Worm (Caenorhabditis elegans): Measurements from ENCODE around the gene str-190.

DNA sequence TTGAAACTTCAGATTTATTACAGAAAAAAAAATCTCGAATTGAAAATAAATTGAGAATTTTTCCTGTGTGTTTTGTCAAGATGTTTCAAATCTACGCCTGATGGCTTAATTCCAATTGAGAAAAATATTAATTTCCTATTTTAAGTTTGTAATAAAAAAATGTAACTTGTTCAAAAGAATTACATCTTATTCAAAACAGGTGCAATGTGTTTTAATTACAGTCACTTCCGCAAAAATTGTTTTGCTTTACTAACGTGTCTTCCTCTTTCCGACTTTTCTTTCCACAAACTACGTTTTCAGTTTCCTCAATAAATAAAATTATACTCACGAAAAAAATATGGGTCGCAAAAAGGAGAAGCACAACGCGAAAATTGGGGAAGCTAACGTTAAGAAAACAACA lies 40.3 kb downstream of the str-190 start, which contains the start of gene F25E5.16:
- TF ChIP-seq zag-1 (tag; optimal IDR thresholded peaks at IDR 0.05), result no peak
- no peak for TF ChIP-seq elt-3 (tag; optimal IDR thresholded peaks at IDR 0.05)
- no peak for TF ChIP-seq nfya-1 (tag; optimal IDR thresholded peaks at IDR 0.05; ENCODE audit: insufficient read depth)
- TF ChIP-seq skn-1 (tag; optimal IDR thresholded peaks at IDR 0.05), result no peak
- no peak for TF ChIP-seq unc-62 (GFP tag; optimal IDR thresholded peaks at IDR 0.05)
- TF ChIP-seq nhr-12 (tag; optimal IDR thresholded peaks at IDR 0.05), result no peak
- no peak for TF ChIP-seq unc-39 (tag; optimal IDR thresholded peaks at IDR 0.05)
- TF ChIP-seq R02D3.7 (tag; optimal IDR thresholded peaks at IDR 0.05), result no peak
- TF ChIP-seq nhr-76 (tag; optimal IDR thresholded peaks at IDR 0.05), result no peak
- no peak for TF ChIP-seq nhr-77 (tag; optimal IDR thresholded peaks at IDR 0.05)
- TF ChIP-seq ztf-11 (tag; optimal IDR thresholded peaks at IDR 0.05), result no peak
- no peak for TF ChIP-seq pha-4 (tag; optimal IDR thresholded peaks at IDR 0.05)
- TF ChIP-seq ceh-16 (tag; optimal IDR thresholded peaks at IDR 0.05), result no peak
- TF ChIP-seq nhr-11 (tag; optimal IDR thresholded peaks at IDR 0.05), result no peak

Measured in whole organism, L3 larva.